Fruit fly (Drosophila melanogaster) whole organism, prepupa: ENCODE measurements around the gene Sam-S.

ENCODE experiments used
- Blimp-1 ChIP-seq: fragments of 200-800 bp; sonication (Bioruptor generic); optimal IDR thresholded peaks from 3 replicates; lab custom pipeline; 2017; ENCODE audit warnings: missing biosample characterization, missing genetic modification characterization, mild to moderate bottlenecking, moderate library complexity, missing genetic modification reagents
- CG10631 ChIP-seq: fragments of 200-800 bp; sonication (Bioruptor generic); optimal IDR thresholded peaks from 2 replicates; lab custom pipeline; 2016; ENCODE audit warnings: missing biosample characterization, missing genetic modification characterization
- CG11294 ChIP-seq: fragments of 200-800 bp; sonication (Bioruptor generic); IDR thresholded peaks from 2 replicates; pipeline ENCODE4 v1.3.6; 2022; ENCODE audit warnings: missing biosample characterization, missing genetic modification characterization
- CG11762 ChIP-seq: fragments of 200-800 bp; sonication (Bioruptor generic); optimal IDR thresholded peaks from 3 replicates; lab custom pipeline; 2016; ENCODE audit warnings: missing biosample characterization, missing genetic modification characterization; ENCODE audit not compliant: insufficient read depth
- CG11902 ChIP-seq: fragments of 200-800 bp; sonication (Bioruptor generic); optimal IDR thresholded peaks from 3 replicates; lab custom pipeline; 2016; ENCODE audit warnings: missing biosample characterization, missing genetic modification characterization
- CG15336 ChIP-seq: fragments of 200-800 bp; sonication (Bioruptor generic); IDR thresholded peaks from 2 replicates; pipeline ENCODE4 v1.3.6; 2022; ENCODE audit warnings: missing biosample characterization, missing genetic modification characterization
- CG3032 ChIP-seq: fragments of 200-800 bp; optimal IDR thresholded peaks from 2 replicates; lab custom pipeline; 2019; ENCODE audit warnings: missing biosample characterization, mild to moderate bottlenecking, missing genetic modification characterization, moderate library complexity
- CG31627 ChIP-seq: fragments of 200-800 bp; sonication (Bioruptor generic); optimal IDR thresholded peaks from 3 replicates; lab custom pipeline; 2016; ENCODE audit warnings: missing biosample characterization, missing genetic modification characterization
- CG32006 ChIP-seq: fragments of 200-800 bp; sonication (Bioruptor generic); optimal IDR thresholded peaks from 3 replicates; lab custom pipeline; 2017; ENCODE audit warnings: missing biosample characterization, mild to moderate bottlenecking, missing genetic modification characterization
- CG34406 ChIP-seq: fragments of 200-800 bp; sonication (Bioruptor generic); optimal IDR thresholded peaks from 3 replicates; lab custom pipeline; 2016; ENCODE audit warnings: missing biosample characterization, missing genetic modification characterization
- CG4318 ChIP-seq: fragments of 200-800 bp; sonication (Bioruptor generic); optimal IDR thresholded peaks from 3 replicates; lab custom pipeline; 2017; ENCODE audit warnings: missing biosample characterization, mild to moderate bottlenecking, missing genetic modification characterization
- CG6163 ChIP-seq: fragments of 200-800 bp; sonication (Bioruptor generic); IDR thresholded peaks from 3 replicates; pipeline ENCODE4 v1.3.6; 2022; ENCODE audit warnings: missing biosample characterization, missing genetic modification characterization
- CG6792 ChIP-seq: fragments of 200-800 bp; sonication (Bioruptor generic); optimal IDR thresholded peaks from 3 replicates; lab custom pipeline; 2016; ENCODE audit warnings: missing biosample characterization, missing genetic modification characterization
- CG6808 ChIP-seq: fragments of 200-800 bp; sonication (Bioruptor generic); optimal IDR thresholded peaks from 3 replicates; lab custom pipeline; 2017; ENCODE audit warnings: missing biosample characterization, missing genetic modification characterization, mild to moderate bottlenecking, moderate library complexity, missing genetic modification reagents
- CG6854 ChIP-seq: fragments of 200-800 bp; sonication (Bioruptor generic); optimal IDR thresholded peaks from 2 replicates; lab custom pipeline; 2017; ENCODE audit warnings: missing biosample characterization, mild to moderate bottlenecking, missing genetic modification characterization
- CG7368 ChIP-seq: fragments of 200-800 bp; sonication (Bioruptor generic); optimal IDR thresholded peaks from 3 replicates; lab custom pipeline; 2016; ENCODE audit warnings: missing biosample characterization, missing genetic modification characterization
- CG8119 ChIP-seq: fragments of 200-800 bp; sonication (Bioruptor generic); IDR thresholded peaks from 3 replicates; pipeline ENCODE4 v1.3.6; 2022; ENCODE audit warnings: missing biosample characterization, missing genetic modification characterization
- CG8319 ChIP-seq: fragments of 200-800 bp; sonication (Bioruptor generic); optimal IDR thresholded peaks from 3 replicates; lab custom pipeline; 2016; ENCODE audit warnings: missing biosample characterization, missing genetic modification characterization
- CG8632 ChIP-seq: fragments of 200-800 bp; sonication (Bioruptor generic); optimal IDR thresholded peaks from 3 replicates; lab custom pipeline; 2016; ENCODE audit warnings: missing biosample characterization, missing genetic modification characterization
- Eip75B ChIP-seq: fragments of 200-800 bp; sonication (Bioruptor generic); optimal IDR thresholded peaks from 3 replicates; lab custom pipeline; 2016; ENCODE audit warnings: missing biosample characterization, missing genetic modification characterization
- Eip93F ChIP-seq: fragments of 200-800 bp; sonication (Bioruptor generic); optimal IDR thresholded peaks from 2 replicates; lab custom pipeline; 2016; ENCODE audit warnings: missing biosample characterization, mild to moderate bottlenecking, missing genetic modification characterization
- Ets21C ChIP-seq: fragments of 200-800 bp; sonication (Bioruptor generic); optimal IDR thresholded peaks from 3 replicates; lab custom pipeline; 2016; ENCODE audit warnings: missing biosample characterization, missing genetic modification characterization
- Gug ChIP-seq: fragments of 200-800 bp; sonication (Bioruptor generic); IDR thresholded peaks from 2 replicates; pipeline ENCODE4 v1.3.6; 2022; ENCODE audit warnings: missing biosample characterization, missing genetic modification characterization
- Hr38 ChIP-seq: sonication (Bioruptor generic); optimal IDR thresholded peaks from 2 replicates; lab custom pipeline; 2016; ENCODE audit warnings: missing biosample characterization, missing genetic modification characterization
- Hr39 ChIP-seq: fragments of 200-800 bp; sonication (Bioruptor generic); optimal IDR thresholded peaks from 2 replicates; lab custom pipeline; 2016; ENCODE audit warnings: missing biosample characterization, missing genetic modification characterization
- Lpt ChIP-seq: fragments of 200-800 bp; sonication (Bioruptor generic); optimal IDR thresholded peaks from 3 replicates; lab custom pipeline; 2016; ENCODE audit warnings: missing biosample characterization, missing genetic modification characterization
- Met ChIP-seq: fragments of 200-800 bp; sonication (Bioruptor generic); optimal IDR thresholded peaks from 3 replicates; lab custom pipeline; 2016; ENCODE audit warnings: missing biosample characterization, missing genetic modification characterization
- OdsH ChIP-seq: fragments of 200-800 bp; sonication (Bioruptor generic); optimal IDR thresholded peaks from 3 replicates; lab custom pipeline; 2016; ENCODE audit warnings: missing biosample characterization, missing genetic modification characterization
- Smox ChIP-seq: fragments of 200-800 bp; sonication (Bioruptor generic); optimal IDR thresholded peaks from 3 replicates; lab custom pipeline; 2016; ENCODE audit warnings: missing biosample characterization, missing genetic modification characterization
- Sox102F ChIP-seq: fragments of 200-800 bp; sonication (Bioruptor generic); optimal IDR thresholded peaks from 2 replicates; lab custom pipeline; 2016; ENCODE audit warnings: missing biosample characterization, mild to moderate bottlenecking, missing genetic modification characterization
- Sox14 ChIP-seq: fragments of 200-800 bp; sonication (Bioruptor generic); optimal IDR thresholded peaks from 3 replicates; lab custom pipeline; 2016; ENCODE audit warnings: missing biosample characterization, missing genetic modification characterization
- Sox15 ChIP-seq: fragments of 200-800 bp; sonication (Bioruptor generic); optimal IDR thresholded peaks from 3 replicates; lab custom pipeline; 2016; ENCODE audit warnings: missing biosample characterization, missing genetic modification characterization
- acj6 ChIP-seq: fragments of 200-800 bp; sonication (Bioruptor generic); optimal IDR thresholded peaks from 3 replicates; lab custom pipeline; 2016; ENCODE audit warnings: missing biosample characterization, missing genetic modification characterization
- dac ChIP-seq: fragments of 200-800 bp; sonication (Bioruptor generic); optimal IDR thresholded peaks from 2 replicates; lab custom pipeline; 2017; ENCODE audit warnings: missing biosample characterization, mild to moderate bottlenecking, missing genetic modification characterization
- dsx ChIP-seq: fragments of 200-800 bp; optimal IDR thresholded peaks from 3 replicates; lab custom pipeline; 2019; ENCODE audit warnings: missing biosample characterization, mild to moderate bottlenecking, missing genetic modification characterization, moderate library complexity; ENCODE audit not compliant: poor library complexity, severe bottlenecking
- eg ChIP-seq: fragments of 200-800 bp; sonication (Bioruptor generic); IDR thresholded peaks from 3 replicates; pipeline ENCODE4 v1.3.6; 2022; ENCODE audit warnings: missing biosample characterization, missing genetic modification characterization
- esn ChIP-seq: fragments of 200-800 bp; sonication (Bioruptor generic); optimal IDR thresholded peaks from 2 replicates; lab custom pipeline; 2016; ENCODE audit warnings: missing biosample characterization, mild to moderate bottlenecking, missing genetic modification characterization, moderate library complexity
- fkh ChIP-seq: fragments of 200-800 bp; sonication (Bioruptor generic); optimal IDR thresholded peaks from 3 replicates; lab custom pipeline; 2017; ENCODE audit warnings: missing biosample characterization, mild to moderate bottlenecking, missing genetic modification characterization, moderate library complexity
- net ChIP-seq: fragments of 200-800 bp; sonication (Bioruptor generic); optimal IDR thresholded peaks from 3 replicates; lab custom pipeline; 2016; ENCODE audit warnings: missing biosample characterization, missing genetic modification characterization
- pdm3 ChIP-seq: fragments of 200-800 bp; sonication (Bioruptor generic); optimal IDR thresholded peaks from 3 replicates; lab custom pipeline; 2016; ENCODE audit warnings: missing biosample characterization, missing genetic modification characterization
- salr ChIP-seq, 2 experiments: fragments of 200-800 bp; sonication (Bioruptor generic); optimal IDR thresholded peaks; 3 replicates each; lab custom pipeline; 2016 to 2018; ENCODE audit warnings: missing biosample characterization in 2 of 2, missing genetic modification characterization in 2 of 2, mild to moderate bottlenecking in 1 of 2
- ss ChIP-seq, 2 experiments: fragments of 200-800 bp; sonication (Bioruptor generic); optimal IDR thresholded peaks; 2 replicates in 1 of 2; 3 replicates in 1 of 2; lab custom pipeline; 2017 to 2018; ENCODE audit warnings: mild to moderate bottlenecking in 2 of 2, missing biosample characterization in 2 of 2, missing genetic modification characterization in 2 of 2, moderate library complexity in 1 of 2
- topi ChIP-seq: fragments of 200-800 bp; sonication (Bioruptor generic); optimal IDR thresholded peaks from 3 replicates; lab custom pipeline; 2016; ENCODE audit warnings: missing biosample characterization, missing genetic modification characterization
- vri ChIP-seq: fragments of 200-800 bp; sonication (Bioruptor generic); optimal IDR thresholded peaks from 3 replicates; lab custom pipeline; 2016; ENCODE audit warnings: missing biosample characterization, mild to moderate bottlenecking, missing genetic modification characterization

The Sam-S gene

DNA sequence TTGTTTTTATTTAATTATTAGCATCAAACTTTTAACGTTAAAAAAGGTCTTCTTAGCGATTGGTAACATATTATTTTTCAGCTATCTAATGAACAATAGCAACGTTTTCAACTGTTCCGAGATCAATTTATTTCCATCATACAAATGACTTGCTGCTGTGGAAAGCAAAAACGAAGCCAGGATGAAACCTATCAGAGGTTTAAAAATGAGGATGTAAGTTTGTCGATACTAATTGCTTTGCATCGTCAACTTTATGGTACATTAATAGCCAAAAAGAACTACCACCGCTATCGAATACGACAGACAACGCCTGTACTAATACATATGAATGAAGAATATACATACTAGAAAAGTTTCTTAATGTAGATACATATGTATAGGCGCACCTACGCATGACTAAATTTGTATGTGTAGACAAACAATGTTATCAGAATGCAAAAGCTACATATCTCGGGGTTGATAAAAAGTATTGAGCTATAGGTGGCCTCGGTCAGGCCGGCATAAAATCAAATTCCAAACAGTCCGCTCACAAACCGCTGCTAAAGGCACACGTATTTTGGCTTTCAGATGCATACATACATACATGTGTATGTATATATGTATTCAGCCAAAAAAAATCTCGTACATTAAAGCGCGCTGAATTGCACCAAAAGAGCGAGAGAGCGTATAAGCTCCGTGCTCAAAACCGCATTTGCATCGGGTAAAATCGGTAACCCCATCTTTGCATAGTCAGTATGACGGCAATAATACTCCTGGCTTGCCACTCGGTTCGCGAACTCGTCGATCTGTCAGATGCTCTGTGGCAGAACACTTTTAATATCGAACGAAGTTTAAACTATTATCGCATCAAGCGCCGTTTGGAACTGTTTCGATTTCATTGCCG lies 34.6 kb upstream of the Sam-S start (continued):
- TF ChIP-seq CG31627 (GFP tag; lab: Kevin White, UChicago) (no peak), fkh (GFP tag; lab: Kevin White, UChicago) (peak; percentile 67), salr (GFP tag; optimal IDR thresholded peaks at IDR 0.05; lab: Kevin White, UChicago) (no peak), Sox15 (GFP tag; lab: Kevin White, UChicago) (no peak), Sox102F (GFP tag; lab: Kevin White, UChicago) (no peak), dac (GFP tag; lab: Kevin White, UChicago) (no peak), CG15336 (GFP tag; lab: Robert Waterston, UW) (peak; percentile 17; the same call in 1 of the 2 replicates), CG3032 (tag; lab: Kevin White, UChicago) (no peak), Met (GFP tag; lab: Kevin White, UChicago) (no peak), topi (no peak), CG8319 (GFP tag; lab: Kevin White, UChicago) (peak; percentile 16), CG6808 (GFP tag; lab: Kevin White, UChicago) (no peak), dsx (peak; percentile 67), Blimp-1 (no peak), CG6163 (peak; percentile 13; the same call in 1 of the 3 replicates), Lpt (GFP tag; lab: Kevin White, UChicago) (no peak), CG7368 (no peak), pdm3 (no peak), CG11294 (GFP tag; lab: Robert Waterston, UW) (no peak)

DNA sequence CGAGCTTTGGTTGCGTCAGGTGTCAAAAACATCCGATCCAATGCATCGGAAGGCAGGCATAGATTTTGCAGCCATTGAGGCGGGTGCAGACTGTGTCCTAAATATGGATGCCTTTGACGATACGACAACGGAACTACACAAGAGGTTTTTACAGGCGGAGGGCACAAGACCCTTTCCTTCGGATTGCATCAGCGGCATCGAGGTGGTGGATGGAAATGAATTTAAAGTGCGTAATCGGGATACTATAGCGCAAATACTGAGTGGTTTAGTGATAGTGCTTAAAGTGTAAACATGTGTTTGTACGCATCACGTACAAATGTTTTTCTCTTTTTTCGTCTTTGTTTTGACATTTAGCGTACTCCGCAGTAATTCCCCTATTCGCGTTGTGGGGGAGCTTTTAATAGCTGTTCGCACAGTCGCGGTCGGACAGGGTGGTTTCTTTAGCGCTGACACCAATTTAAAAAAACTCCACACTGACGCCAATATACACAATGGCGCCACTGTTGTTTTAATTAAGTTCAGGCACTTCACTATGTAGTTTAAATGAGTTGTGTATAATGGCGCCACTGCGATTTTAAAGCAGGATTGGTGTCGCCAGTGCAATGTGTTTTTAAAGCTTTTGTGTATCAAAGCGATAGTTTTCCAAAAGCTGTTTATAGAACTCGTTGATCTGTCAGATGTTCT lies 33.8 kb upstream of the Sam-S start:
- TF ChIP-seq Sox15 (GFP tag; lab: Kevin White, UChicago) (no peak), acj6 (GFP tag; lab: Kevin White, UChicago) (no peak), vri (GFP tag; lab: Kevin White, UChicago) (no peak), CG7368 (no peak), Hr38 (GFP tag; lab: Kevin White, UChicago) (no peak), Ets21C (GFP tag; lab: Kevin White, UChicago) (no peak), Eip75B (GFP tag; lab: Kevin White, UChicago) (no peak), CG11762 (GFP tag; lab: Kevin White, UChicago) (no peak), CG11294 (GFP tag; lab: Robert Waterston, UW) (no peak), Gug (GFP tag; lab: Robert Waterston, UW) (no peak), dsx (no peak), fkh (GFP tag; lab: Kevin White, UChicago) (no peak), CG8119 (GFP tag; lab: Robert Waterston, UW) (no peak; the same call in 2 of the 3 replicates), ss (GFP tag; optimal IDR thresholded peaks at IDR 0.05; lab: Kevin White, UChicago) (peak; percentile 3 to 23), CG8632 (no peak), dac (GFP tag; lab: Kevin White, UChicago) (no peak), CG6792 (GFP tag; lab: Kevin White, UChicago) (no peak), Hr39 (GFP tag; lab: Kevin White, UChicago) (no peak), CG11902 (GFP tag; lab: Kevin White, UChicago) (no peak), Met (GFP tag; lab: Kevin White, UChicago) (peak; percentile 0), Blimp-1 (no peak), CG10631 (peak; percentile 1), CG31627 (GFP tag; lab: Kevin White, UChicago) (peak; percentile 39), OdsH (GFP tag; lab: Kevin White, UChicago) (peak; percentile 20), CG4318 (GFP tag; lab: Kevin White, UChicago) (no peak), CG34406 (no peak), esn (GFP tag; lab: Kevin White, UChicago) (peak; percentile 14), CG6854 (GFP tag; lab: Kevin White, UChicago) (no peak), Eip93F (GFP tag; lab: Kevin White, UChicago) (no peak), Smox (GFP tag; lab: Kevin White, UChicago) (no peak), CG32006 (GFP tag; lab: Kevin White, UChicago) (no peak), eg (GFP tag; lab: Robert Waterston, UW) (no peak), topi (peak; percentile 20), CG6808 (GFP tag; lab: Kevin White, UChicago) (no peak), salr (GFP tag; optimal IDR thresholded peaks at IDR 0.05; lab: Kevin White, UChicago) (no peak), Sox102F (GFP tag; lab: Kevin White, UChicago) (peak; percentile 2), net (peak; percentile 20), Sox14 (GFP tag; lab: Kevin White, UChicago) (peak; percentile 25), CG8319 (GFP tag; lab: Kevin White, UChicago) (no peak), CG15336 (GFP tag; lab: Robert Waterston, UW) (peak; percentile 38; the same call in 1 of the 2 replicates), pdm3 (no peak), CG3032 (tag; lab: Kevin White, UChicago) (peak; percentile 41)
